Worm (Caenorhabditis elegans) whole organism, L4 larva: ENCODE measurements around the gene clec-137.

ENCODE experiments used
- D1046.2 ChIP-seq: fragments of 200-800 bp; sonication (Bioruptor generic); IDR thresholded peaks from 2 replicates; pipeline ENCODE4 v1.3.6; 2022; ENCODE audit warnings: missing genetic modification characterization, missing compliant biosample characterization
- F37D6.2 ChIP-seq: sonication (generic microtip); optimal IDR thresholded peaks from 2 replicates; lab custom pipeline; 2016; ENCODE audit warnings: mild to moderate bottlenecking, missing genetic modification characterization, missing compliant biosample characterization
- ZK337.2 ChIP-seq: fragments of 200-800 bp; sonication (Bioruptor generic); IDR thresholded peaks from 2 replicates; pipeline ENCODE4 v1.3.6; 2022; ENCODE audit warnings: missing genetic modification reagents, missing genetic modification characterization, missing compliant biosample characterization
- aha-1 ChIP-seq: fragments of 150-350 bp; peaks from one replicate; lab custom pipeline; 2014; ENCODE audit warnings: missing biosample characterization, missing genetic modification characterization
- aly-2 ChIP-seq: sonication (generic microtip); optimal IDR thresholded peaks from 2 replicates; lab custom pipeline; 2018; ENCODE audit warnings: missing biosample characterization, missing genetic modification characterization
- attf-4 ChIP-seq: sonication (generic microtip); optimal IDR thresholded peaks from 3 replicates; lab custom pipeline; 2017; ENCODE audit warnings: missing biosample characterization, missing genetic modification characterization
- ceh-20 ChIP-seq: fragments of 200-800 bp; sonication (Bioruptor generic); IDR thresholded peaks from 2 replicates; pipeline ENCODE4 v1.3.6; 2022; ENCODE audit warnings: missing genetic modification reagents, missing genetic modification characterization, missing compliant biosample characterization
- ceh-28 ChIP-seq: fragments of 150-350 bp; optimal IDR thresholded peaks from 2 replicates; lab custom pipeline; 2014; ENCODE audit warnings: missing biosample characterization, missing genetic modification reagents, missing genetic modification characterization
- ceh-32 ChIP-seq: sonication (generic microtip); optimal IDR thresholded peaks from 2 replicates; lab custom pipeline; 2016; ENCODE audit warnings: mild to moderate bottlenecking, missing genetic modification characterization, missing compliant biosample characterization; ENCODE audit not compliant: poor library complexity
- ces-1 ChIP-seq: fragments of 150-350 bp; sonication (generic microtip); optimal IDR thresholded peaks from 4 replicates; lab custom pipeline; 2014; ENCODE audit warnings: missing biosample characterization, missing genetic modification reagents, missing genetic modification characterization
- ctbp-1 ChIP-seq: fragments of 200-800 bp; sonication (Bioruptor generic); IDR thresholded peaks from 2 replicates; pipeline ENCODE4 v1.3.6; 2022; ENCODE audit warnings: missing genetic modification reagents, missing genetic modification characterization, missing compliant biosample characterization
- duxl-1 ChIP-seq: sonication (generic microtip); optimal IDR thresholded peaks from 2 replicates; lab custom pipeline; 2016; ENCODE audit warnings: mild to moderate bottlenecking, missing genetic modification characterization, moderate library complexity, missing compliant biosample characterization; ENCODE audit not compliant: poor library complexity
- hlh-30 ChIP-seq: sonication (generic microtip); optimal IDR thresholded peaks from 2 replicates; lab custom pipeline; 2017; ENCODE audit warnings: antibody characterized with exemption, mild to moderate bottlenecking, missing genetic modification characterization, missing compliant biosample characterization; ENCODE audit not compliant: insufficient read depth
- lin-38 ChIP-seq: fragments of 200-800 bp; sonication (Bioruptor generic); IDR thresholded peaks from 2 replicates; pipeline ENCODE4 v1.3.6; 2022; ENCODE audit warnings: missing genetic modification reagents, missing genetic modification characterization, missing compliant biosample characterization
- lir-3 ChIP-seq: sonication (generic microtip); optimal IDR thresholded peaks from 2 replicates; lab custom pipeline; 2016; ENCODE audit warnings: mild to moderate bottlenecking, missing genetic modification characterization, missing compliant biosample characterization
- lsy-2 ChIP-seq, 2 experiments: fragments of 150-350 bp in 1 of 2; sonication (generic microtip) in 1 of 2; optimal IDR thresholded peaks; 2 replicates each; lab custom pipeline; 2014 to 2017; ENCODE audit warnings: missing biosample characterization in 2 of 2, missing genetic modification characterization in 2 of 2
- madf-5 ChIP-seq, 2 experiments: fragments of 200-800 bp; sonication (Bioruptor generic); IDR thresholded peaks; 2 replicates each; pipeline ENCODE4 v1.3.6; 2022; ENCODE audit warnings: missing compliant biosample characterization in 2 of 2, missing genetic modification characterization in 2 of 2
- mdt-29 ChIP-seq: fragments of 200-800 bp; sonication (Bioruptor generic); IDR thresholded peaks from 2 replicates; pipeline ENCODE4 v1.3.6; 2022; ENCODE audit warnings: missing genetic modification reagents, missing genetic modification characterization, missing compliant biosample characterization
- mes-2 ChIP-seq: sonication (generic microtip); optimal IDR thresholded peaks from 2 replicates; lab custom pipeline; 2016; ENCODE audit warnings: missing genotype, mild to moderate bottlenecking, missing genetic modification characterization, missing compliant biosample characterization; ENCODE audit not compliant: poor library complexity, severe bottlenecking
- mxl-3 ChIP-seq: fragments of 200-800 bp; sonication (Bioruptor generic); optimal IDR thresholded peaks from 2 replicates; lab custom pipeline; 2018; ENCODE audit warnings: mild to moderate bottlenecking, missing genetic modification characterization, missing compliant biosample characterization
- nhr-102 ChIP-seq: sonication (generic microtip); optimal IDR thresholded peaks from 2 replicates; lab custom pipeline; 2016; ENCODE audit warnings: mild to moderate bottlenecking, missing genetic modification characterization, moderate library complexity, missing compliant biosample characterization
- nhr-11 ChIP-seq: fragments of 150-350 bp; optimal IDR thresholded peaks from 2 replicates; lab custom pipeline; 2014; ENCODE audit warnings: missing biosample characterization, missing genetic modification characterization
- nhr-25 ChIP-seq: sonication (generic microtip); optimal IDR thresholded peaks from 2 replicates; lab custom pipeline; 2017; ENCODE audit warnings: missing genetic modification characterization, mild to moderate bottlenecking, missing compliant biosample characterization, antibody characterized with exemption, moderate library complexity, borderline replicate concordance; ENCODE audit not compliant: insufficient read depth
- nhr-48 ChIP-seq: sonication (generic microtip); optimal IDR thresholded peaks from 2 replicates; lab custom pipeline; 2016; ENCODE audit warnings: mild to moderate bottlenecking, missing genetic modification characterization, missing compliant biosample characterization
- nhr-76 ChIP-seq: fragments of 150-350 bp; optimal IDR thresholded peaks from 2 replicates; lab custom pipeline; 2014; ENCODE audit warnings: missing biosample characterization, missing genetic modification characterization
- pha-4 ChIP-seq, 2 experiments: fragments of 150-350 bp in 1 of 2; fragments of 200-800 bp in 1 of 2; sonication (Bioruptor generic) in 1 of 2; IDR thresholded peaks in 1 of 2; optimal IDR thresholded peaks in 1 of 2; 2 replicates each; pipeline versions ENCODE4 v1.3.6 to Lab custom; 2014 to 2022; ENCODE audit warnings: missing genetic modification characterization in 2 of 2, missing genetic modification reagents in 2 of 2, missing biosample characterization in 1 of 2, missing compliant biosample characterization in 1 of 2
- spr-1 ChIP-seq: sonication (generic microtip); optimal IDR thresholded peaks from 2 replicates; lab custom pipeline; 2016; ENCODE audit warnings: mild to moderate bottlenecking, missing genetic modification characterization, missing compliant biosample characterization
- spr-3 ChIP-seq: fragments of 200-800 bp; sonication (Bioruptor generic); optimal IDR thresholded peaks from 2 replicates; lab custom pipeline; 2018; ENCODE audit warnings: mild to moderate bottlenecking, missing genetic modification characterization, missing compliant biosample characterization
- unc-62 ChIP-seq, 3 experiments: fragments of 150-350 bp in 1 of 3; sonication (generic microtip); optimal IDR thresholded peaks in 2 of 3; peaks in 1 of 3; 1 replicate in 1 of 3; 2 replicates in 2 of 3; lab custom pipeline; 2014 to 2017; ENCODE audit warnings: missing biosample characterization in 3 of 3, missing genetic modification characterization in 3 of 3, missing genetic modification reagents in 3 of 3, missing genotype in 1 of 3
- zfp-3 ChIP-seq: fragments of 200-800 bp; sonication (Bioruptor generic); conservative IDR thresholded peaks from 2 replicates; pipeline ENCODE4 v1.3.6; 2022; ENCODE audit warnings: missing genetic modification reagents, missing genetic modification characterization, missing compliant biosample characterization

The clec-137 gene

ce11 chrII:4590660-4591059, 27.2 kb downstream of the clec-137 start:
- TF ChIP-seq spr-3 (GFP tag; lab: Kevin White, UChicago) (no peak), ceh-32 (tag; lab: Kevin White, UChicago) (no peak), mdt-29 (GFP tag; lab: Robert Waterston, UW) (no peak; the same call in 1 of the 2 replicates), duxl-1 (tag; lab: Kevin White, UChicago) (no peak), nhr-102 (tag; lab: Kevin White, UChicago) (no peak), lsy-2 (tag; optimal IDR thresholded peaks at IDR 0.05; lab: Kevin White, UChicago) (no peak), lin-38 (GFP tag; lab: Robert Waterston, UW) (peak; percentile 12; the same call in 1 of the 2 replicates), pha-4 (GFP tag; IDR thresholded peaks at IDR 0.05; lab: Robert Waterston, UW) (peak; percentile 43; the same call in 1 of the 2 replicates), pha-4 (tag; optimal IDR thresholded peaks at IDR 0.05; lab: Kevin White, UChicago) (no peak), ceh-20 (GFP tag; lab: Robert Waterston, UW) (0 out of 2 replicates have a peak, but pooled peaks have one; percentile 12), ZK337.2 (GFP tag; lab: Robert Waterston, UW) (no peak)

ce11 chrII:4590086-4590485, 27.8 kb downstream of the clec-137 start:
- TF ChIP-seq aha-1 (tag; lab: Kevin White, UChicago) (peak; percentile 97), lir-3 (tag; lab: Kevin White, UChicago) (no peak), hlh-30 (tag; lab: Kevin White, UChicago) (no peak)

- TF ChIP-seq aly-2 (tag; lab: Kevin White, UChicago) (no peak), ceh-28 (tag; lab: Kevin White, UChicago) (no peak), nhr-76 (tag; lab: Kevin White, UChicago) (no peak), F37D6.2 (no peak), spr-1 (tag; lab: Kevin White, UChicago) (no peak), ces-1 (GFP tag; lab: Kevin White, UChicago) (no peak), zfp-3 (GFP tag; lab: Robert Waterston, UW) (no peak), attf-4 (no peak), mxl-3 (GFP tag; lab: Kevin White, UChicago) (no peak)
Observed at ce11 chrII:4585327-4585726, 32.6 kb downstream of the clec-137 start.

ce11 chrII:4584313-4584712, 33.6 kb downstream of the clec-137 start:
- TF ChIP-seq nhr-25 (no peak), unc-62 (GFP tag; optimal IDR thresholded peaks at IDR 0.05 in 1 of 2; lab: Kevin White, UChicago) (peak in 1 of 2 experiments; percentile 9), unc-62 (tag; optimal IDR thresholded peaks at IDR 0.05; lab: Kevin White, UChicago) (no peak)

ce11 chrII:4583203-4583912, 34.5 kb downstream of the clec-137 start:
- 0 out of 2 replicates have a peak, but pooled peaks have one; percentile 15 for TF ChIP-seq ctbp-1
- no peak for TF ChIP-seq nhr-11 (tag; lab: Kevin White, UChicago)
- TF ChIP-seq mes-2 (tag; lab: Kevin White, UChicago): no peak
- TF ChIP-seq nhr-48 (tag; lab: Kevin White, UChicago): no peak
- TF ChIP-seq D1046.2 (GFP tag; lab: Robert Waterston, UW): 0 out of 2 replicates have a peak, but pooled peaks have one; percentile 34
- no peak for TF ChIP-seq madf-5 (GFP tag; IDR thresholded peaks at IDR 0.05; lab: Robert Waterston, UW)
